Worm (Caenorhabditis elegans) whole organism, L1 larva: ENCODE results near the gene dnj-10.

ENCODE experiments used
- Y116A8C.19 ChIP-seq: sonication (generic microtip); optimal IDR thresholded peaks from 2 replicates; lab custom pipeline; 2016; ENCODE audit warnings: missing compliant biosample characterization, missing genetic modification characterization, borderline replicate concordance
- efl-3 ChIP-seq: fragments of 200-800 bp; sonication (Bioruptor generic); optimal IDR thresholded peaks from 2 replicates; lab custom pipeline; 2018; ENCODE audit warnings: mild to moderate bottlenecking, missing genetic modification characterization, missing compliant biosample characterization
- fos-1 ChIP-seq: fragments of 150-350 bp; optimal IDR thresholded peaks from 2 replicates; lab custom pipeline; 2014; ENCODE audit warnings: missing biosample characterization, missing genetic modification characterization
- jun-1 ChIP-seq: fragments of 150-350 bp; optimal IDR thresholded peaks from 2 replicates; lab custom pipeline; 2014; ENCODE audit warnings: missing biosample characterization, missing genetic modification reagents, missing genetic modification characterization
- mep-1 ChIP-seq: fragments of 150-350 bp; optimal IDR thresholded peaks from 2 replicates; lab custom pipeline; 2014; ENCODE audit warnings: missing biosample characterization, missing genetic modification characterization
- nhr-12 ChIP-seq: sonication (generic microtip); optimal IDR thresholded peaks from 2 replicates; lab custom pipeline; 2017; ENCODE audit warnings: missing biosample characterization, missing genetic modification characterization
- skn-1 ChIP-seq: fragments of 150-350 bp; optimal IDR thresholded peaks from 2 replicates; lab custom pipeline; 2014; ENCODE audit warnings: missing biosample characterization, missing genetic modification characterization

DNA sequence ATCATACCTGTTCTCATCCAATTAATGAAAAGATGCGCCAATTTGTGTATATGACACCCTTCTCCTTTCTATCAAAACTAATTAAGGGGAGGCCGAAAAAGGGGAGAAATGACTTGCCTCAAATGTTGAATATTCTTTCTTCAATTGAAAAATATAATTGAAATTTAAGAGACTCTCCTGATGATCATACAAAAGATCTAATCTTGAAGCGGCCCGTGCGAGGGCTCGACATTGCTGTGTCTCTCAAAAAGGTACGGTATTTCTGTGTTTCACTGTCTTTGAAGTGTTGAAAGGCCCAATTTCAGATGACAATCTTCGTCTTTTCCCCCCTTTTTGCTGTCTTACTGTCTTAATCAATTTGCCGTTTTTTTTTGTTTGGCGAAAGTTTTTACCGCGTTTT is 10.0 kb upstream of the dnj-10 start:
- no peak for TF ChIP-seq efl-3 (GFP tag; lab: Kevin White, UChicago)
- no peak for TF ChIP-seq mep-1 (tag; lab: Kevin White, UChicago)
- TF ChIP-seq nhr-12 (tag; lab: Kevin White, UChicago), result no peak
- TF ChIP-seq fos-1 (tag; lab: Kevin White, UChicago), result no peak
- TF ChIP-seq Y116A8C.19 (tag; lab: Kevin White, UChicago), result no peak
- TF ChIP-seq skn-1, result no peak
- no peak for TF ChIP-seq jun-1 (tag; lab: Kevin White, UChicago)
